Worm (Caenorhabditis elegans) whole organism, young adult: ENCODE data around the gene arl-3.

ENCODE experiments used
- D2030.7 ChIP-seq: fragments of 200-800 bp; sonication (Bioruptor generic); IDR thresholded peaks from 2 replicates; pipeline ENCODE4 v1.3.6; 2022; ENCODE audit warnings: missing genetic modification reagents, missing genetic modification characterization, missing compliant biosample characterization
- ccch-3 ChIP-seq: fragments of 200-800 bp; sonication (Bioruptor generic); optimal IDR thresholded peaks from 2 replicates; lab custom pipeline; 2018; ENCODE audit warnings: mild to moderate bottlenecking, missing genetic modification characterization, missing compliant biosample characterization
- chd-7 ChIP-seq: sonication (generic microtip); optimal IDR thresholded peaks from 2 replicates; lab custom pipeline; 2016; ENCODE audit warnings: mild to moderate bottlenecking, missing genetic modification characterization, moderate library complexity, missing compliant biosample characterization
- mcd-1 ChIP-seq: fragments of 200-800 bp; sonication (Bioruptor generic); IDR thresholded peaks from 2 replicates; pipeline ENCODE4 v1.3.6; 2022; ENCODE audit warnings: missing genetic modification reagents, missing genetic modification characterization, missing compliant biosample characterization
- mel-28 ChIP-seq: sonication (generic microtip); optimal IDR thresholded peaks from 2 replicates; lab custom pipeline; 2016; ENCODE audit warnings: borderline replicate concordance, mild to moderate bottlenecking, missing genetic modification characterization, missing compliant biosample characterization
- nfya-1 ChIP-seq: sonication (generic microtip); optimal IDR thresholded peaks from 2 replicates; lab custom pipeline; 2017; ENCODE audit warnings: antibody characterized with exemption, missing compliant biosample characterization, missing genetic modification characterization, borderline replicate concordance; ENCODE audit not compliant: insufficient read depth
- snpc-1.1 ChIP-seq: sonication (generic microtip); optimal IDR thresholded peaks from 2 replicates; lab custom pipeline; 2017; ENCODE audit warnings: missing genetic modification characterization, mild to moderate bottlenecking, missing compliant biosample characterization, antibody characterized with exemption, moderate library complexity, missing genotype, missing genetic modification reagents; ENCODE audit not compliant: insufficient read depth

DNA sequence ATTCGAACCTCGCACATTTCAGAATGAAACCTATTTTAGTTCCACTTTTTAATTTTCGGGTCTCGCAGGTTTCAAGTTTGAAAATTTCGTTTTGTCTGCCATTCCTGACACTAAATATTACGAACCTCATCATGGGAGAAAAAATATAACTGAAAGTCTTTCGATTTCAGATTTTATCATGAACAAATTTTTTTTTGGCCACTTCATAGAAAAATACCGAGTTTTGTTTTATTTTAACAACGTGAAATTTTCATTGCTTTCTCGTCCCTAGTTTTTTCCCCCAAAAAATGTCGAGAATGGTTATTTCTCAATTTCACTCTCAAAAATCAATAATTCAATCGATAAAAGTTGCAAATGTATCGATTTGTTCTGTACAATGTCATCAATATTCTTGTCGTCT, 27.6 kb upstream of the arl-3 start, which contains the start of gene C01G12.9:
- TF ChIP-seq D2030.7 (GFP tag; lab: Robert Waterston, UW): no peak
- TF ChIP-seq chd-7: no peak
- TF ChIP-seq mcd-1 (GFP tag; lab: Robert Waterston, UW): no peak
- TF ChIP-seq snpc-1.1: no peak
- TF ChIP-seq ccch-3 (GFP tag; lab: Kevin White, UChicago): no peak
- TF ChIP-seq nfya-1 (tag; lab: Kevin White, UChicago): no peak
- no peak for TF ChIP-seq mel-28 (tag; lab: Kevin White, UChicago)
